Worm (Caenorhabditis elegans) whole organism, L4 larva: Measurements from ENCODE around the gene snrp-200.

Source experiments
- aly-2 ChIP-seq: sonication (generic microtip); optimal IDR thresholded peaks from 2 replicates; lab custom pipeline; 2018; ENCODE audit warnings: missing biosample characterization, missing genetic modification characterization
- lim-7 ChIP-seq: fragments of 200-800 bp; sonication (Bioruptor generic); IDR thresholded peaks from 2 replicates; pipeline ENCODE4 v1.3.6; 2022; ENCODE audit warnings: missing genetic modification characterization, missing compliant biosample characterization
- lir-3 ChIP-seq: sonication (generic microtip); optimal IDR thresholded peaks from 2 replicates; lab custom pipeline; 2016; ENCODE audit warnings: mild to moderate bottlenecking, missing genetic modification characterization, missing compliant biosample characterization

snrp-200 gene

DNA sequence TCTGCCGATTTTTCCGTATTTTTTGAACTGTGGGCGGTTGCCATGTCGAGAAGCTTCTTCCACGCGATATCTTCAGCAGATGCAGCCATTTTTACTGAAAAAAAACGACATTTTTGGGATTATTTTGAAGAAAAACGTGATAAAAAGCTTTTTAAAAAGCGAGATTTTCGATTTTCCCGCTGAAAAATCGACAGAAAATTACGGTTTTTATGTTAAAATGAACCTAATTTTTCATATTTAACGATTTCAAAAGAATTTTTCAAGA lies 59.1 kb downstream of the snrp-200 start, which contains the start of gene Y38E10A.22:
TSS of gene Y38E10A.22 (minus strand) at position 101 of the 265 bp plus-strand sequence.
- TF ChIP-seq aly-2 (no peak), lim-7 (no peak), lir-3 (no peak)
